Worm (Caenorhabditis elegans): ENCODE measurements around the gene fkh-6.

DNA sequence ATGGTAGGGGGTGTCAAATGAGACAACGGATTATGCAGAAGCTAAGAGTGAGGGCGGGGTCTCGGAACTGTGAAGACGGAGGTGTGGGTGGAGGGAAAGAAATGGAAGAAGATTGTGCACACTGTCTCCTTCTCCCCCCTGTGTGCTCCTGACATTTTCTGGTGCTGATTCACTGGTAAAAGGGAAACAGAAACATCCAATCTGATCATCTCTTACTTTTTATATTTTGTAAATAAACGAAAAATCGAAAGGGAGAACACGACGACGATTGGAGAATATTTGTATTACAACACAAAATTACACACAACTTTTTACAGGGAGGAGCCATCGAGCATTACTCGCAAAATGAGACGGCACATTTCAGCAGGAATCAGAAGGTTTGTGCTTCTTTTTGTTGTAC is at the start of gene fkh-6:
- TF ChIP-seq ama-1 (optimal IDR thresholded peaks at IDR 0.05) (no peak), ets-7 (tag; optimal IDR thresholded peaks at IDR 0.05) (no peak), aly-1 (tag; optimal IDR thresholded peaks at IDR 0.05) (no peak)

Data from whole organism, early embryonic.